Worm (Caenorhabditis elegans) whole organism, L1 larva: ENCODE data around the gene C18B2.4.

Experiments
- Y116A8C.19 ChIP-seq: sonication (generic microtip); optimal IDR thresholded peaks from 2 replicates; lab custom pipeline; 2016; ENCODE audit warnings: missing compliant biosample characterization, missing genetic modification characterization, borderline replicate concordance
- ets-5 ChIP-seq: fragments of 200-800 bp; sonication (Bioruptor generic); IDR thresholded peaks from 2 replicates; pipeline ENCODE4 v1.3.6; 2022; ENCODE audit warnings: missing genetic modification characterization, missing compliant biosample characterization
- fos-1 ChIP-seq: fragments of 150-350 bp; optimal IDR thresholded peaks from 2 replicates; lab custom pipeline; 2014; ENCODE audit warnings: missing biosample characterization, missing genetic modification characterization
- lin-13 ChIP-seq: fragments of 150-350 bp; optimal IDR thresholded peaks from 2 replicates; lab custom pipeline; 2014; ENCODE audit warnings: missing biosample characterization, missing genetic modification reagents, missing genetic modification characterization
- lin-15B ChIP-seq: fragments of 150-350 bp; sonication (generic microtip); optimal IDR thresholded peaks from 3 replicates; lab custom pipeline; 2014; ENCODE audit warnings: missing biosample characterization, missing genetic modification characterization
- lsy-2 ChIP-seq, 2 experiments: fragments of 150-350 bp; optimal IDR thresholded peaks; 2 replicates each; lab custom pipeline; 2014; ENCODE audit warnings: missing biosample characterization in 2 of 2, missing genetic modification characterization in 2 of 2
- mdl-1 ChIP-seq, 2 experiments: fragments of 150-350 bp; optimal IDR thresholded peaks; 2 replicates each; lab custom pipeline; 2014 to 2017; ENCODE audit warnings: missing biosample characterization in 2 of 2, missing genetic modification characterization in 2 of 2, inconsistent platforms in 1 of 2
- mep-1 ChIP-seq: fragments of 150-350 bp; optimal IDR thresholded peaks from 2 replicates; lab custom pipeline; 2014; ENCODE audit warnings: missing biosample characterization, missing genetic modification characterization
- nhr-237 ChIP-seq: fragments of 150-350 bp; optimal IDR thresholded peaks from 2 replicates; lab custom pipeline; 2014; ENCODE audit warnings: missing biosample characterization, missing genetic modification characterization
- nhr-90 ChIP-seq: sonication (generic microtip); optimal IDR thresholded peaks from 2 replicates; lab custom pipeline; 2016; ENCODE audit warnings: mild to moderate bottlenecking, missing genetic modification characterization, missing compliant biosample characterization; ENCODE audit not compliant: poor library complexity
- tbx-2 ChIP-seq: sonication (generic microtip); optimal IDR thresholded peaks from 2 replicates; lab custom pipeline; 2016; ENCODE audit warnings: missing genetic modification characterization, missing compliant biosample characterization
- unc-62 ChIP-seq: fragments of 150-350 bp; optimal IDR thresholded peaks from 2 replicates; lab custom pipeline; 2014; ENCODE audit warnings: missing biosample characterization, missing genetic modification reagents, missing genetic modification characterization
- zag-1 ChIP-seq: fragments of 150-350 bp; optimal IDR thresholded peaks from 2 replicates; lab custom pipeline; 2014; ENCODE audit warnings: missing biosample characterization, missing genetic modification characterization
- ztf-11 ChIP-seq, 2 experiments: sonication (generic microtip); optimal IDR thresholded peaks; 2 replicates each; lab custom pipeline; 2016 to 2017; ENCODE audit warnings: missing genetic modification characterization in 2 of 2, missing biosample characterization in 1 of 2, missing compliant biosample characterization in 1 of 2

DNA sequence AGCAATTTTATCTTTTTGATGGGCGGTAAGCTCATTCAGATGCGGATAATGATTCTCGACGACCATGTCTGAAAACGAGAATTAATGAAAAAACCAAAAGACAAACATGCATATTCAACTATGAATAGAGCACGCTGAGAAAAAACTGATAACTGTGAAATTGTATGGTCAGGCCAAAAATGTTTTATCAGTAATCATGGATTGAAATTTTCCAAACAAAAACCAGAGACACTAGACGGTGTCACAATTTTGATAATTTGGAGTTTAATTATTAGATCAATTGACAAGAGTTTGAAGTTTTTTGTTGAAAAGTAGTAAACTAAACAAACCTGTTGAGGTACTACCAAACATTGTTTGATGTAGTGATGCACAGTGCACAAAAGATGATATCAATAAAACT is 5.2 kb downstream of the C18B2.4 start, which contains the start of gene cgr-1:
- TF ChIP-seq lin-15B (tag; lab: Kevin White, UChicago) = no peak
- TF ChIP-seq lsy-2 (tag; optimal IDR thresholded peaks at IDR 0.05; lab: Kevin White, UChicago) = no peak
- no peak for TF ChIP-seq fos-1
- no peak for TF ChIP-seq unc-62
- TF ChIP-seq mep-1 = no peak
- no peak for TF ChIP-seq ztf-11 (tag; optimal IDR thresholded peaks at IDR 0.05; lab: Kevin White, UChicago)
- TF ChIP-seq Y116A8C.19 = no peak
- no peak for TF ChIP-seq lin-13 (GFP tag; lab: Kevin White, UChicago)
- no peak for TF ChIP-seq ets-5 (GFP tag; lab: Robert Waterston, UW)
- no peak for TF ChIP-seq tbx-2 (tag; lab: Kevin White, UChicago)
- no peak for TF ChIP-seq zag-1 (tag; lab: Kevin White, UChicago)
- TF ChIP-seq nhr-237 (tag; lab: Kevin White, UChicago) = no peak
- no peak for TF ChIP-seq nhr-90 (tag; lab: Kevin White, UChicago)
- TF ChIP-seq mdl-1 (tag; optimal IDR thresholded peaks at IDR 0.05; lab: Kevin White, UChicago) = no peak
